Worm (Caenorhabditis elegans): Measurements from ENCODE around the gene ilys-4.
A peak's percentile ranks its signal among the peaks of the same experiment; 100 is the strongest.

Gene ilys-4

ce11 chrIV:7916907-7917306, 19.6 kb upstream of the ilys-4 start:
- TF ChIP-seq tbx-37 (GFP tag; conservative IDR thresholded peaks at IDR 0.05) (no peak), aly-1 (tag; optimal IDR thresholded peaks at IDR 0.05) (no peak), ama-1 (optimal IDR thresholded peaks at IDR 0.05) (no peak), tbx-11 (GFP tag; IDR thresholded peaks at IDR 0.05) (no peak), ceh-36 (tag; optimal IDR thresholded peaks at IDR 0.05) (no peak), hmbx-1 (tag; optimal IDR thresholded peaks at IDR 0.05) (no peak), ets-7 (tag; optimal IDR thresholded peaks at IDR 0.05) (no peak), scrt-1 (GFP tag; IDR thresholded peaks at IDR 0.05) (no peak), hmg-4 (GFP tag; optimal IDR thresholded peaks at IDR 0.05) (no peak), hnd-1 (tag; optimal IDR thresholded peaks at IDR 0.05) (no peak), pes-1 (GFP tag; IDR thresholded peaks at IDR 0.05) (no peak), tra-4 (tag; optimal IDR thresholded peaks at IDR 0.05) (no peak), sea-1 (GFP tag; conservative IDR thresholded peaks at IDR 0.05) (no peak)

- TF ChIP-seq ceh-13 (GFP tag; optimal IDR thresholded peaks at IDR 0.05) (no peak), pes-1 (GFP tag; IDR thresholded peaks at IDR 0.05) (no peak), ama-1 (optimal IDR thresholded peaks at IDR 0.05) (no peak), flt-1 (GFP tag; IDR thresholded peaks at IDR 0.05) (no peak), B0310.2 (tag; optimal IDR thresholded peaks at IDR 0.05) (no peak), sea-1 (GFP tag; conservative IDR thresholded peaks at IDR 0.05) (no peak), tbx-11 (GFP tag; IDR thresholded peaks at IDR 0.05) (no peak), tra-4 (tag; optimal IDR thresholded peaks at IDR 0.05) (no peak), hnd-1 (tag; optimal IDR thresholded peaks at IDR 0.05) (no peak), aly-1 (tag; optimal IDR thresholded peaks at IDR 0.05) (no peak), hmg-4 (GFP tag; optimal IDR thresholded peaks at IDR 0.05) (no peak), scrt-1 (GFP tag; IDR thresholded peaks at IDR 0.05) (no peak), tbx-37 (GFP tag; conservative IDR thresholded peaks at IDR 0.05) (no peak)
These were observed 17.6 kb upstream of the ilys-4 start, which contains the start of gene C49H3.4 for ce11 chrIV:7914991-7915390. Gene C49H3.4, plus strand, starts transcription at chrIV:7915291.

ce11 chrIV:7910197-7910735, 12.9 kb upstream of the ilys-4 start, which contains the start of the genes npp-27 and ntl-4:
Gene npp-27, minus strand, starts transcription at chrIV:7910247.
Gene ntl-4, plus strand, starts transcription at chrIV:7910575.
- TF ChIP-seq ama-1 (optimal IDR thresholded peaks at IDR 0.05) (no peak), B0310.2 (tag; optimal IDR thresholded peaks at IDR 0.05) (no peak), sea-1 (GFP tag; conservative IDR thresholded peaks at IDR 0.05) (no peak), tbx-37 (GFP tag; conservative IDR thresholded peaks at IDR 0.05) (no peak), ceh-36 (tag; optimal IDR thresholded peaks at IDR 0.05) (no peak), hnd-1 (tag; optimal IDR thresholded peaks at IDR 0.05) (no peak), ceh-13 (GFP tag; optimal IDR thresholded peaks at IDR 0.05) (no peak), pes-1 (GFP tag; IDR thresholded peaks at IDR 0.05) (no peak)

ce11 chrIV:7909455-7910141, 12.3 kb upstream of the ilys-4 start:
- TF ChIP-seq hmg-4 (GFP tag; optimal IDR thresholded peaks at IDR 0.05), result peak; percentile 31
- no peak for TF ChIP-seq ceh-36 (tag; optimal IDR thresholded peaks at IDR 0.05)

ce11 chrIV:7906643-7907042, 9.3 kb upstream of the ilys-4 start:
- no peak for TF ChIP-seq tbx-11 (GFP tag; IDR thresholded peaks at IDR 0.05)

- TF ChIP-seq aly-1 (tag; optimal IDR thresholded peaks at IDR 0.05) (no peak), tbx-11 (GFP tag; IDR thresholded peaks at IDR 0.05) (no peak), scrt-1 (GFP tag; IDR thresholded peaks at IDR 0.05) (no peak), pes-1 (GFP tag; IDR thresholded peaks at IDR 0.05) (no peak), B0310.2 (tag; optimal IDR thresholded peaks at IDR 0.05) (no peak), hmbx-1 (tag; optimal IDR thresholded peaks at IDR 0.05) (no peak), ama-1 (optimal IDR thresholded peaks at IDR 0.05) (no peak), F13C5.2 (tag; optimal IDR thresholded peaks at IDR 0.05) (no peak), tbx-37 (GFP tag; conservative IDR thresholded peaks at IDR 0.05) (no peak)
These were observed 6.0 kb upstream of the ilys-4 start, which contains the start of gene C49H3.6 for ce11 chrIV:7903359-7903758. Gene C49H3.6, plus strand, starts transcription at chrIV:7903738.

ce11 chrIV:7902221-7902904, 5.0 kb upstream of the ilys-4 start, which contains the start of gene arp-11:
Gene arp-11, minus strand, starts transcription at chrIV:7902271.
- TF ChIP-seq ets-7 (tag; optimal IDR thresholded peaks at IDR 0.05) (no peak), F13C5.2 (tag; optimal IDR thresholded peaks at IDR 0.05) (peak; percentile 24)

ce11 chrIV:7898489-7898888, 1.1 kb upstream of the ilys-4 start:
- no peak for TF ChIP-seq ceh-13 (GFP tag; optimal IDR thresholded peaks at IDR 0.05)
- no peak for TF ChIP-seq ama-1 (optimal IDR thresholded peaks at IDR 0.05)
- TF ChIP-seq tbx-37 (GFP tag; conservative IDR thresholded peaks at IDR 0.05), result no peak
- TF ChIP-seq aly-1 (tag; optimal IDR thresholded peaks at IDR 0.05), result no peak

Data from whole organism, early embryonic.